Worm (Caenorhabditis elegans) whole organism, midembryonic: ENCODE results near the gene deg-1.
A peak's percentile ranks its signal among the peaks of the same experiment; 100 is the strongest.

Experiments used
- T22C8.4 ChIP-seq: fragments of 200-800 bp; sonication (Bioruptor generic); IDR thresholded peaks from 2 replicates; pipeline ENCODE4 v1.3.6; 2022; ENCODE audit warnings: missing genetic modification characterization, missing compliant biosample characterization
- cog-1 ChIP-seq: sonication (generic microtip); optimal IDR thresholded peaks from 2 replicates; lab custom pipeline; 2016; ENCODE audit warnings: missing genetic modification characterization, missing compliant biosample characterization
- flt-1 ChIP-seq: fragments of 200-800 bp; sonication (Bioruptor generic); IDR thresholded peaks from 2 replicates; pipeline ENCODE4 v1.3.6; 2022; ENCODE audit warnings: missing genetic modification characterization, missing compliant biosample characterization
- klf-2 ChIP-seq: fragments of 200-800 bp; sonication (Bioruptor generic); conservative IDR thresholded peaks from 2 replicates; pipeline ENCODE4 v1.3.6; 2022; ENCODE audit warnings: missing genetic modification reagents, missing genetic modification characterization, missing compliant biosample characterization
- med-1 ChIP-seq: sonication (generic microtip); optimal IDR thresholded peaks from 2 replicates; lab custom pipeline; 2017; ENCODE audit warnings: missing genetic modification characterization, mild to moderate bottlenecking, missing compliant biosample characterization, antibody characterized with exemption, missing genetic modification reagents; ENCODE audit not compliant: insufficient read depth
- ref-1 ChIP-seq: fragments of 200-800 bp; sonication (Bioruptor generic); conservative IDR thresholded peaks from 2 replicates; pipeline ENCODE4 v1.3.6; 2022; ENCODE audit warnings: missing genetic modification reagents, missing genetic modification characterization, missing compliant biosample characterization
- tab-1 ChIP-seq: fragments of 200-800 bp; sonication (Bioruptor generic); IDR thresholded peaks from 2 replicates; pipeline ENCODE4 v1.3.6; 2022; ENCODE audit warnings: missing genetic modification characterization, missing compliant biosample characterization
- ztf-23 ChIP-seq: fragments of 200-800 bp; sonication (Bioruptor generic); IDR thresholded peaks from 2 replicates; pipeline ENCODE4 v1.3.6; 2022; ENCODE audit warnings: missing genetic modification reagents, missing genetic modification characterization, missing compliant biosample characterization
- ztf-29 ChIP-seq: fragments of 200-800 bp; sonication (Bioruptor generic); IDR thresholded peaks from 2 replicates; pipeline ENCODE4 v1.3.6; 2022; ENCODE audit warnings: missing genetic modification reagents, missing genetic modification characterization, missing compliant biosample characterization

Gene deg-1

DNA sequence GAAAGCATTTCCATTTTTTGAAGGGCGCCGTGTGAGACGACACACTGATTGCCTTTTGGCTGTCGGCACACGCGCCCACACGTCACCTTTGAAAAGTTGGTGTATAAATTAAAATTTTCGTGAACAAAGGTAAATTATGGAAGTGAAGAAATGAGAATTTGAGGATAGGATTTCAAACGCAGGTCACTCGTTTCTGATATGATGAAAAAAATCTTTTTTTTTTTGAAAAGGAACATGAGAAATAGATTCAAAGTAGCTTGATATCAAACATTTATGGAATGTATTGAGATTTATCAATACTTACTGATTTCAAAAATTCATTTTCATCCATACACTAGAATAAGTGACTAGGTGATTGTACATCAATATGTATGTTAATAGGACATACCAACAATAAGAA, 64.7 kb downstream of the deg-1 start:
- TF ChIP-seq klf-2 (GFP tag; lab: Robert Waterston, UW) (no peak), ztf-29 (GFP tag; lab: Robert Waterston, UW) (no peak), flt-1 (GFP tag; lab: Robert Waterston, UW) (no peak), ztf-23 (GFP tag; lab: Robert Waterston, UW) (no peak), med-1 (GFP tag; lab: Kevin White, UChicago) (no peak)

DNA sequence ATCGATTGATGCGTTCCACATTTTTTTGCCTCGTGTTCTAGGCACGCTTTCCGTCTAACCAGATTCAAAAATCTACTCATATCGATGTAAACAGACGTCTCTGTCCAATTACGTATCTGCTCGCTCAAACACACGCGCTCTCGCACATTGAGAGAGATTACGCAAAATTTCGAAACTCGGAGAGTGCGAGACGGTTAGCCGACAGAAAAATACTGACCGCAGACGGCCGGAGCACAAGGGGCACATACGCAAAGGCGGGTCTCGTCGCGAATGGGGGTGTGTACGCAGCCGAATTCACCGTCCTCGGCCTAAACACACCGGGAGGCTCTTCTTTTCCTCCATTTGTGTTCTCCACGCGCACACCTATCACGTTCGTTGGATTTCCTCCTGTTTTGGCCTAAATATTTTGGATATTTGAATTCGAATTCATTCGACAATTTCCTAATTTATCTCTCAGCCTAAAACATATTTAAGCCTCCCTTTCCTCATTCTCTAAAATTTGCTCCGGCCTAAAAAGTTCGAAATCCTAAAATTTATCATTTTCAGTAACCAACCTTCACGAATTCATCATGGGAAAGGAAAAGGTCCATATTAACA, 70.3 kb downstream of the deg-1 start, which contains the start of gene eef-1A.2:
eef-1A.2 (plus strand) TSS at position 547 of the 597 bp plus-strand sequence.
- TF ChIP-seq ztf-23 (GFP tag; lab: Robert Waterston, UW) (peak; percentile 100), klf-2 (GFP tag; lab: Robert Waterston, UW) (no peak), ref-1 (GFP tag; lab: Robert Waterston, UW) (no peak), cog-1 (peak; percentile 92), flt-1 (GFP tag; lab: Robert Waterston, UW) (peak; percentile 38; the same call in 1 of the 2 replicates), ztf-29 (GFP tag; lab: Robert Waterston, UW) (no peak), tab-1 (GFP tag; lab: Robert Waterston, UW) (peak; percentile 79), T22C8.4 (GFP tag; lab: Robert Waterston, UW) (no peak), med-1 (GFP tag; lab: Kevin White, UChicago) (no peak)
